Worm (Caenorhabditis elegans) whole organism, L2 larva: Measurements from ENCODE around the gene srbc-12.
"Not testable (repeated sequence)": the region's sequence is repeated elsewhere in the genome, so short reads cannot be mapped to it uniquely, and the experiment has no call there.

ENCODE experiments used
- Y55F3AM.14 ChIP-seq: fragments of 200-800 bp; sonication (Bioruptor generic); optimal IDR thresholded peaks from 2 replicates; lab custom pipeline; 2018; ENCODE audit warnings: mild to moderate bottlenecking, missing genetic modification characterization, missing compliant biosample characterization
- alr-1 ChIP-seq: fragments of 150-350 bp; optimal IDR thresholded peaks from 2 replicates; lab custom pipeline; 2014; ENCODE audit warnings: missing biosample characterization, missing genetic modification characterization
- aly-2 ChIP-seq: fragments of 150-350 bp; optimal IDR thresholded peaks from 2 replicates; lab custom pipeline; 2014; ENCODE audit warnings: missing biosample characterization, missing genetic modification characterization
- ama-1 ChIP-seq: fragments of 150-350 bp; optimal IDR thresholded peaks from 2 replicates; lab custom pipeline; 2018; ENCODE audit warnings: inconsistent platforms
- blmp-1 ChIP-seq: sonication (generic microtip); optimal IDR thresholded peaks from 2 replicates; lab custom pipeline; 2017; ENCODE audit warnings: missing genetic modification characterization, mild to moderate bottlenecking, missing compliant biosample characterization, antibody characterized with exemption, moderate library complexity; ENCODE audit not compliant: insufficient read depth
- ceh-16 ChIP-seq: fragments of 150-350 bp; optimal IDR thresholded peaks from 2 replicates; lab custom pipeline; 2014; ENCODE audit warnings: missing biosample characterization, missing genetic modification characterization
- ceh-82 ChIP-seq: fragments of 150-350 bp; optimal IDR thresholded peaks from 2 replicates; lab custom pipeline; 2014; ENCODE audit warnings: missing biosample characterization, missing genetic modification characterization
- dmd-4 ChIP-seq: sonication (generic microtip); optimal IDR thresholded peaks from 2 replicates; lab custom pipeline; 2017; ENCODE audit warnings: missing biosample characterization, missing genetic modification characterization
- elt-1 ChIP-seq: fragments of 150-350 bp; optimal IDR thresholded peaks from 2 replicates; lab custom pipeline; 2014; ENCODE audit warnings: missing biosample characterization, missing genetic modification characterization
- lin-11 ChIP-seq: fragments of 150-350 bp; sonication (generic microtip); optimal IDR thresholded peaks from 2 replicates; lab custom pipeline; 2014; ENCODE audit warnings: missing biosample characterization, missing genetic modification characterization, inconsistent platforms, mixed read lengths
- lin-39 ChIP-seq: fragments of 150-350 bp; optimal IDR thresholded peaks from 2 replicates; lab custom pipeline; 2014; ENCODE audit warnings: missing biosample characterization, missing genetic modification reagents, missing genetic modification characterization
- nhr-10 ChIP-seq: sonication (generic microtip); optimal IDR thresholded peaks from 2 replicates; lab custom pipeline; 2017; ENCODE audit warnings: missing biosample characterization, missing genetic modification characterization
- nhr-21 ChIP-seq: fragments of 150-350 bp; optimal IDR thresholded peaks from 2 replicates; lab custom pipeline; 2014; ENCODE audit warnings: missing biosample characterization, missing genetic modification characterization
- nhr-23 ChIP-seq: fragments of 150-350 bp; optimal IDR thresholded peaks from 2 replicates; lab custom pipeline; 2014; ENCODE audit warnings: missing biosample characterization, missing genetic modification reagents, missing genetic modification characterization
- nhr-237 ChIP-seq: fragments of 150-350 bp; optimal IDR thresholded peaks from 2 replicates; lab custom pipeline; 2014; ENCODE audit warnings: missing biosample characterization, missing genetic modification characterization
- nhr-25 ChIP-seq: fragments of 150-350 bp; sonication (generic microtip); optimal IDR thresholded peaks from 3 replicates; lab custom pipeline; 2014; ENCODE audit warnings: missing biosample characterization, missing genetic modification characterization
- nhr-77 ChIP-seq: fragments of 150-350 bp; optimal IDR thresholded peaks from 2 replicates; lab custom pipeline; 2014; ENCODE audit warnings: missing biosample characterization, missing genetic modification characterization
- peb-1 ChIP-seq: fragments of 150-350 bp; optimal IDR thresholded peaks from 2 replicates; lab custom pipeline; 2014; ENCODE audit warnings: missing biosample characterization, missing genetic modification characterization
- sem-4 ChIP-seq: fragments of 150-350 bp; optimal IDR thresholded peaks from 2 replicates; lab custom pipeline; 2014; ENCODE audit warnings: missing biosample characterization, missing genetic modification reagents, missing genetic modification characterization
- skn-1 ChIP-seq: sonication (generic microtip); optimal IDR thresholded peaks from 2 replicates; lab custom pipeline; 2017; ENCODE audit warnings: missing biosample characterization, missing genetic modification characterization
- sma-3 ChIP-seq: sonication (generic microtip); optimal IDR thresholded peaks from 2 replicates; lab custom pipeline; 2016; ENCODE audit warnings: missing genetic modification reagents, missing genetic modification characterization, missing compliant biosample characterization
- sma-9 ChIP-seq, 2 experiments: fragments of 150-350 bp in 1 of 2; sonication (generic microtip) in 1 of 2; optimal IDR thresholded peaks; 2 replicates each; lab custom pipeline; 2014 to 2016; ENCODE audit warnings: missing genetic modification characterization in 2 of 2, mild to moderate bottlenecking in 1 of 2, missing biosample characterization in 1 of 2, missing compliant biosample characterization in 1 of 2, missing genetic modification reagents in 1 of 2, moderate library complexity in 1 of 2
- snpc-4 ChIP-seq: fragments of 150-350 bp; optimal IDR thresholded peaks from 2 replicates; lab custom pipeline; 2014; ENCODE audit warnings: missing biosample characterization, missing genetic modification characterization
- unc-39 ChIP-seq: fragments of 150-350 bp; optimal IDR thresholded peaks from 2 replicates; lab custom pipeline; 2014; ENCODE audit warnings: missing biosample characterization, missing genetic modification characterization
- unc-55 ChIP-seq: fragments of 150-350 bp; sonication (generic microtip); optimal IDR thresholded peaks from 3 replicates; lab custom pipeline; 2014; ENCODE audit warnings: missing biosample characterization, missing genetic modification reagents, missing genetic modification characterization
- unc-62 ChIP-seq: fragments of 150-350 bp; optimal IDR thresholded peaks from 2 replicates; lab custom pipeline; 2014; ENCODE audit warnings: missing biosample characterization, missing genetic modification reagents, missing genetic modification characterization
- ztf-1 ChIP-seq: fragments of 200-800 bp; sonication (Bioruptor generic); conservative IDR thresholded peaks from 2 replicates; pipeline ENCODE4 v1.3.6; 2022; ENCODE audit warnings: missing genetic modification characterization, missing compliant biosample characterization
- ztf-11 ChIP-seq: sonication (generic microtip); optimal IDR thresholded peaks from 2 replicates; lab custom pipeline; 2017; ENCODE audit warnings: missing biosample characterization, missing genetic modification characterization

The srbc-12 gene

ce11 chrV:879171-879570 lies 29.6 kb downstream of the srbc-12 start, which contains the start of gene srg-53:
TSS of gene srg-53 (plus strand) at chrV:879471.
- TF ChIP-seq peb-1 (no peak), lin-39 (tag; lab: Kevin White, UChicago) (no peak), nhr-10 (tag; lab: Kevin White, UChicago) (no peak), sma-9 (GFP tag; optimal IDR thresholded peaks at IDR 0.05; lab: Kevin White, UChicago) (no peak), sma-9 (tag; optimal IDR thresholded peaks at IDR 0.05; lab: Kevin White, UChicago) (no peak), lin-11 (tag; lab: Kevin White, UChicago) (no peak), Y55F3AM.14 (GFP tag; lab: Kevin White, UChicago) (no peak), sma-3 (no peak), unc-39 (no peak), alr-1 (tag; lab: Kevin White, UChicago) (no peak), snpc-4 (tag; lab: Kevin White, UChicago) (no peak), elt-1 (tag; lab: Kevin White, UChicago) (no peak), nhr-77 (tag; lab: Kevin White, UChicago) (no peak), ztf-1 (GFP tag; lab: Robert Waterston, UW) (no peak), unc-55 (GFP tag; lab: Kevin White, UChicago) (no peak), nhr-25 (no peak), aly-2 (tag; lab: Kevin White, UChicago) (no peak), sem-4 (tag; lab: Kevin White, UChicago) (no peak), dmd-4 (tag; lab: Kevin White, UChicago) (no peak), skn-1 (tag; lab: Kevin White, UChicago) (no peak), nhr-23 (tag; lab: Kevin White, UChicago) (no peak)

- TF ChIP-seq ceh-16 (tag; lab: Kevin White, UChicago), result no peak
- no peak for TF ChIP-seq aly-2 (tag; lab: Kevin White, UChicago)
- no peak for TF ChIP-seq unc-62
- no peak for TF ChIP-seq nhr-77 (tag; lab: Kevin White, UChicago)
- no peak for TF ChIP-seq sem-4 (tag; lab: Kevin White, UChicago)
- TF ChIP-seq nhr-237, result no peak
- no peak for TF ChIP-seq nhr-21
Observed at ce11 chrV:884324-884723, 34.7 kb downstream of the srbc-12 start, which contains the start of gene srj-38. TSS of gene srj-38 (minus strand) at chrV:884424.

DNA sequence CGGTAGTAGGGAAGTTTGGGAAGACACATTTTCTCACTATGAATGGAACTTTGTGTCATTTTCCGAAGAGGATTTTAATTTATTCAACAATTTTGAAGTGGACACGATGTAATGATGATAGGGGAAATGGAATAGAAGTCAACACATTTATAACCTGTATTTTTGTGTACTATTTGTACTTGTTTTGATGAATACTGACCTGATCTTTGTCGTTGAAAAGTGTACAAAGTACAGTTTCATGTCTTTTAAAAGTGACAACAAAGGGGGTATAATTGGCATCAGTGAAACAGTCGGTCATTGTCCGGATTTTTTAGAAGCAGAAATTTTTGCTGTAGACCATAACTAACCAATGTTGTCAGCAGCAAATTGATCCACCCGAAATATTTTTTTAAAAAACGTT lies 39.6 kb downstream of the srbc-12 start, which contains the start of gene T02B11.6:
T02B11.6 (minus strand) TSS at position 101 of the 400 bp plus-strand sequence.
- no peak for TF ChIP-seq sma-3

DNA sequence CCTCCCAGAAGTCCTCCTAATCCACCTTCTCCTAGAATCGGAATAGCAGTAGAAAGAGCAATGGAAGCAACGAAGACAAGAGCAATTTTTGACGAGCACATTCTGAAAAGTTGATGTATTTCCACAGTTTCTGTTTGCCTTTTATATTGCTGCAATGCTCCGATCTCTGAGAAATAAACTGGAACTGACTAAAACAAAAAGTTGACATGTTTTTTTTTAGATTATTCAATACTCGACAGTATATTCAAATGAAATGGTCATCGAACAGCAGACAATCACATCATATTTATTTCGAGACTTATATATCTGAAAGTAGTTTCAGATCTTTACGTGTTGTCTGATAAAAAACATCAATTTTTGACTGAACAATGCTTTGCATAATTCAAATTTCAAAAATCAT lies 40.8 kb downstream of the srbc-12 start, which contains the start of gene srlf-21:
srlf-21 (minus strand) TSS at position 101 of the 400 bp plus-strand sequence.
- TF ChIP-seq ceh-82 (tag; lab: Kevin White, UChicago) (no peak), nhr-23 (tag; lab: Kevin White, UChicago) (no peak), Y55F3AM.14 (GFP tag; lab: Kevin White, UChicago) (no peak), sma-3 (no peak), ztf-11 (tag; lab: Kevin White, UChicago) (no peak), unc-62 (no peak), elt-1 (tag; lab: Kevin White, UChicago) (no peak), dmd-4 (tag; lab: Kevin White, UChicago) (no peak), snpc-4 (tag; lab: Kevin White, UChicago) (no peak), ama-1 (lab: Kevin White, UChicago) (no peak), blmp-1 (tag; lab: Kevin White, UChicago) (no peak)

DNA sequence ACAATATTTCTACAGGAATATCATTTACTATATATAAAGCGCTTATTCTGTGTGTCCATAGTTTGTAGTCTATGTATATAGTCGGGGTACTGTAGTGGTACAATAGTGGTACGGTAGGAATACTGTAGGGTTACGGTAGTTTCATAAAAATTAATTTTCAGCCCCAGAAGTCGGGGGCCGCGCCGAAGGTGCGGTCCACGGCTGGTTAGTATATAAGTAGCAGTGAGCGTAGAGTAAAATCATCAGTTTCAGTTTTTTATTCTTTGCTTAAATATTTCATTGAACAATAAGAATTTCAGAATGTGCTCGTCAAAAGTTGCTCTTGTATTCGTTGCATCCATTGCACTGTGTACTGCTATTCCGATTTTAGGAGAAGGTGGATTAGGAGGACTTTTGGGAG lies 41.2 kb downstream of the srbc-12 start, which contains the start of gene srlf-22:
srlf-22 (plus strand) TSS at position 301 of the 400 bp plus-strand sequence.
- not testable (repeated sequence) for TF ChIP-seq peb-1; nhr-77 (tag; lab: Kevin White, UChicago); sma-9 (GFP tag; optimal IDR thresholded peaks at IDR 0.05; lab: Kevin White, UChicago); sma-9 (tag; optimal IDR thresholded peaks at IDR 0.05; lab: Kevin White, UChicago)

- TF ChIP-seq Y55F3AM.14 (GFP tag; lab: Kevin White, UChicago) (no peak), lin-11 (tag; lab: Kevin White, UChicago) (no peak)
Observed at ce11 chrV:893437-894018, 43.9 kb downstream of the srbc-12 start, which contains the start of the genes srlf-23 and srlf-20. TSS of gene srlf-23 (minus strand) at chrV:893537. TSS of gene srlf-20 (plus strand) at chrV:893968.
